Worm (Caenorhabditis elegans) whole organism, L2 larva: ENCODE data around the gene B0495.7.

Experiments used
- ZK546.5 ChIP-seq: sonication (generic microtip); optimal IDR thresholded peaks from 2 replicates; lab custom pipeline; 2017; ENCODE audit warnings: missing biosample characterization, missing genetic modification characterization
- alr-1 ChIP-seq: fragments of 150-350 bp; optimal IDR thresholded peaks from 2 replicates; lab custom pipeline; 2014; ENCODE audit warnings: missing biosample characterization, missing genetic modification characterization
- ama-1 ChIP-seq: fragments of 150-350 bp; optimal IDR thresholded peaks from 2 replicates; lab custom pipeline; 2018; ENCODE audit warnings: inconsistent platforms
- dmd-4 ChIP-seq: sonication (generic microtip); optimal IDR thresholded peaks from 2 replicates; lab custom pipeline; 2017; ENCODE audit warnings: missing biosample characterization, missing genetic modification characterization
- elt-3 ChIP-seq: sonication (generic microtip); optimal IDR thresholded peaks from 2 replicates; lab custom pipeline; 2017; ENCODE audit warnings: missing biosample characterization, missing genetic modification characterization
- lin-11 ChIP-seq: fragments of 150-350 bp; sonication (generic microtip); optimal IDR thresholded peaks from 2 replicates; lab custom pipeline; 2014; ENCODE audit warnings: missing biosample characterization, missing genetic modification characterization, inconsistent platforms, mixed read lengths
- nhr-10 ChIP-seq: sonication (generic microtip); optimal IDR thresholded peaks from 2 replicates; lab custom pipeline; 2017; ENCODE audit warnings: missing biosample characterization, missing genetic modification characterization
- nhr-12 ChIP-seq: fragments of 150-350 bp; optimal IDR thresholded peaks from 2 replicates; lab custom pipeline; 2014; ENCODE audit warnings: missing biosample characterization, missing genetic modification characterization
- nhr-237 ChIP-seq: fragments of 150-350 bp; optimal IDR thresholded peaks from 2 replicates; lab custom pipeline; 2014; ENCODE audit warnings: missing biosample characterization, missing genetic modification characterization
- nhr-77 ChIP-seq: fragments of 150-350 bp; optimal IDR thresholded peaks from 2 replicates; lab custom pipeline; 2014; ENCODE audit warnings: missing biosample characterization, missing genetic modification characterization
- skn-1 ChIP-seq: sonication (generic microtip); optimal IDR thresholded peaks from 2 replicates; lab custom pipeline; 2017; ENCODE audit warnings: missing biosample characterization, missing genetic modification characterization
- unc-39 ChIP-seq: fragments of 150-350 bp; optimal IDR thresholded peaks from 2 replicates; lab custom pipeline; 2014; ENCODE audit warnings: missing biosample characterization, missing genetic modification characterization
- unc-55 ChIP-seq: fragments of 150-350 bp; sonication (generic microtip); optimal IDR thresholded peaks from 3 replicates; lab custom pipeline; 2014; ENCODE audit warnings: missing biosample characterization, missing genetic modification reagents, missing genetic modification characterization
- unc-62 ChIP-seq: fragments of 150-350 bp; optimal IDR thresholded peaks from 2 replicates; lab custom pipeline; 2014; ENCODE audit warnings: missing biosample characterization, missing genetic modification reagents, missing genetic modification characterization

DNA sequence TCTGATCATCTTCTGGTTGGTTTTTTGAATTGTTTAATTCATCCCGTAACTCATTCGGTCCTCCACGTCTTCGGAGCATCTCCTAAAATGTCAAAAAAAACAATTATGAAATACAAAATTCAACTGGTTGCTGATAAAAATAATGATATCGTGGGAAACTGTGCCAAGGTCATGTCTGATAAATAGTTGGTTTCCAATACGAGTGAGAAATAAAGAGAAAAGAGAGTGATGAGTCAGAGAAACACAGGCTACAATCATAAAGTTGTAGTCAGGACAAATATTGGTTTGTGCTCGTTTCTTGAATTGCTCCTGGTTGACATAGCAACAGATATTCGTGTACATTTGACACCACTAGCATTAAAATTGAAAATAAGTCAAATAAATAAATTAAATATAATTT lies at the start of gene B0495.7:
- TF ChIP-seq alr-1 (tag; lab: Kevin White, UChicago) (no peak), skn-1 (tag; lab: Kevin White, UChicago) (no peak), ZK546.5 (tag; lab: Kevin White, UChicago) (no peak), nhr-12 (no peak), unc-55 (no peak), nhr-77 (tag; lab: Kevin White, UChicago) (no peak), ama-1 (lab: Kevin White, UChicago) (no peak), unc-62 (no peak), nhr-10 (tag; lab: Kevin White, UChicago) (no peak), nhr-237 (tag; lab: Kevin White, UChicago) (no peak), elt-3 (tag; lab: Kevin White, UChicago) (no peak), lin-11 (tag; lab: Kevin White, UChicago) (no peak), unc-39 (no peak), dmd-4 (tag; lab: Kevin White, UChicago) (no peak)
